Fruit fly (Drosophila melanogaster) S2 (cell line): ENCODE data around the gene p130CAS.

ENCODE experiments used
- CG8478 ChIP-seq: fragments of >200 bp; optimal IDR thresholded peaks from 2 replicates; lab custom pipeline; 2018
- CTCF ChIP-seq, 2 experiments: fragments of >200 bp; optimal IDR thresholded peaks; 2 replicates each; lab custom pipeline; 2018

dm6 chr3L:109936-110335, 42.7 kb upstream of the p130CAS start:
- TF ChIP-seq CTCF (optimal IDR thresholded peaks at IDR 0.05; lab: Kevin White, UChicago) (no peak), CG8478 (lab: Kevin White, UChicago) (no peak)
